Fruit fly (Drosophila melanogaster): ENCODE data around the gene CG12947.

CG12947 gene

DNA sequence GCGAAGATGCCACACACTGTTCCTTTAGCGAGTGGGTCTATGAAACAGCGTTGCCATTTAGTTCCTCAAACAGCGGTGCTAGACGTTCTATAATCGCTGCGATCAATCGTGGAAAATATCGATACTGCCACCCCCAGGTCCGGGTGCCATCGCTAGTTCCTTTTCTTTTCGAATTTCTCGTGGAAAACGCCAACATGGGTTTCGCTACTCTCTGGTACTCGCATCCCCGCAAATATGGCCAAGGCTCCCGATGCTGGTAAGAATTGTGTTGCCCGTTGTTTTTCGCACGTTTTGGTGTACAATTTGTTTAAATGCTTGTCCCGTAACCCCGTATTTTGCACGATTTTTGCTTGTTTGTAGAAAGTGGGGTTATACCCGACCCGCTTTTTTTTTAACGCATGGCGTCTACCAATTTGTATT is 1.9 kb upstream of the CG12947 start, which contains the start of gene RpS29:
RpS29 (plus strand) TSS at position 102 of the 420 bp plus-strand sequence.
- TF ChIP-seq Myc (optimal IDR thresholded peaks at IDR 0.05) (no peak), Sin3A (optimal IDR thresholded peaks at IDR 0.05) (no peak), h (optimal IDR thresholded peaks at IDR 0.05) (no peak)

dm6 chr3R:9783240-9783917 is 3.5 kb downstream of the CG12947 start:
- TF ChIP-seq h (optimal IDR thresholded peaks at IDR 0.05): no peak
- no peak for TF ChIP-seq Myc (optimal IDR thresholded peaks at IDR 0.05)
- no peak for TF ChIP-seq insv (optimal IDR thresholded peaks at IDR 0.05)
- TF ChIP-seq ttk (optimal IDR thresholded peaks at IDR 0.05): no peak
- no peak for TF ChIP-seq Sin3A (optimal IDR thresholded peaks at IDR 0.05)
- TF ChIP-seq psq (optimal IDR thresholded peaks at IDR 0.05): no peak

dm6 chr3R:9784341-9785062 is 4.6 kb downstream of the CG12947 start, which contains the start of the genes MtnA and CG8500:
MtnA (minus strand) TSS chr3R:9784370.
CG8500 (plus strand) TSS chr3R:9784653.
- TF ChIP-seq Myc (optimal IDR thresholded peaks at IDR 0.05) (no peak), psq (optimal IDR thresholded peaks at IDR 0.05) (no peak), ttk (optimal IDR thresholded peaks at IDR 0.05) (no peak), insv (optimal IDR thresholded peaks at IDR 0.05) (no peak), h (optimal IDR thresholded peaks at IDR 0.05) (no peak), Sin3A (optimal IDR thresholded peaks at IDR 0.05) (no peak)

DNA sequence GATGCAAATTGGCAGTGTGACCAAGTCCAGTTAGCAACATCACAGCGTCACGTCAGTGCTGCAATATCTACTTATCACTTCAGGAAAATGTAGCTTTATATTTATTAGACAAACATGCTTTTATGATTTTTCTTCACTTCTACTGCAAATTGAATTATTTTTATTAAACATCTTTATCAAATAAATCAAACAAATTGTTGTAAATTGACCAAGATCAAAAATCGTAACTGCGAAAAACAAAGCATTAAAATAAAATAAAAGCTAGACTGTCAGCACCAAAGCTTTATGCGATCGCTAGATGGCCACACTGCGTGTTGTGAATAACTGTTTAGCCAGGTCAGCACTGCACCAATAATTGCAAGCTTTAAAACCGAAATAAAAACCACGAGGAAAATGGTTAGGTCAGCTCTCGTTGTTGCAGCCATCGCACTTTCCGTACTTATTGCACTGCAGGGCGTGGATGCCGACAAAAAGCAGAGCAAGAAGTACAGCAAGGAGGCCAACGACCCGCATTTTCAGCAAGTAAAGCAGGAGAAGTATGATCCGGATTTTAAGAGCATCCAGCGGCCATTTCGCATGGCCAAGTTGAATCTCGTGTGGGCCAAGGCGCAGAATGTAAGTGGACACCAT is 11.4 kb downstream of the CG12947 start, which contains the start of the genes CG12945 and CG8507:
CG12945 (minus strand) TSS at position 45 of the 630 bp plus-strand sequence.
CG8507 (plus strand) TSS at position 307 of the 630 bp plus-strand sequence.
- TF ChIP-seq psq (optimal IDR thresholded peaks at IDR 0.05): no peak

dm6 chr3R:9793018-9793417 is 13.2 kb downstream of the CG12947 start, which contains the start of gene CG8516:
CG8516 (plus strand) TSS chr3R:9793295.
- TF ChIP-seq Sin3A (optimal IDR thresholded peaks at IDR 0.05) (no peak), h (optimal IDR thresholded peaks at IDR 0.05) (no peak)

DNA sequence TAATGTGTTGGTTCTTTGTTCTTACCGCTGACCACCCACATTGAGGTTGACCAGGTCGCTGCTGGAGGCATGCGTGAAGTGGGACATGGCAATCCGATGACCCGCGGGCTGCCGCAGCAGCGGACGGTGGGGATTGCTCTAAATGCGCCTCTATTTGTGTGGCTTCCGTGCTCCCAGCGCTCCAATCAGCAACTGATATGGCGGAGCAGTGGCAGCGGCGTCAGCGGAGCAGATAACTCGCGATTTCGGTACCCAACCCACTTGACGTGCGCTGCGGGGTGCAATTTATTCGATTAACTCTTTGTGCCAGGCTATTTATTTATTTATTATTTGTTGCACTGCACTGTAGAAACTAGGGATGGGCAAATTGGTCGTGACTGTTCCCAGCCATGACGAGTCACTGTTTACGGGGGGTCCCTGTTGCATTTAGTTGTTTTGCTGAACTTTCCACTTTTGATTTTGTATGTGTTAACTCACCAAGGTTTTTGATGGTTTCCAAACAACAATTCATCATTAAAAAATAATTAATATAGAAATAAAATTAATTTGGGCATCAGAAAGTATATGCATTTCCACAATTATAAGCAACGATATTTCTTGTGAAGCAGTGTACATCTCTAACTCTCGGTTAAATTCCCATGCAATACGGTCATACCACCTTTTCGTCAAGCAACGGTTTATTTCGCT is 20.9 kb downstream of the CG12947 start, which contains the start of the genes CG9467 and CG8526:
CG9467 (minus strand) TSS at position 383 of the 687 bp plus-strand sequence.
CG8526 (plus strand) TSS at position 637 of the 687 bp plus-strand sequence.
- TF ChIP-seq insv (optimal IDR thresholded peaks at IDR 0.05) (no peak), Sin3A (optimal IDR thresholded peaks at IDR 0.05) (no peak), ttk (optimal IDR thresholded peaks at IDR 0.05) (no peak), h (optimal IDR thresholded peaks at IDR 0.05) (no peak), Myc (optimal IDR thresholded peaks at IDR 0.05) (no peak), psq (optimal IDR thresholded peaks at IDR 0.05) (no peak)

dm6 chr3R:9808946-9809545 is 29.2 kb downstream of the CG12947 start, which contains the start of gene FBXO11:
FBXO11 (minus strand) TSS chr3R:9809368.
- TF ChIP-seq insv (optimal IDR thresholded peaks at IDR 0.05) (no peak), ttk (optimal IDR thresholded peaks at IDR 0.05) (no peak), Sin3A (optimal IDR thresholded peaks at IDR 0.05) (no peak), psq (optimal IDR thresholded peaks at IDR 0.05) (no peak), Myc (optimal IDR thresholded peaks at IDR 0.05) (no peak), h (optimal IDR thresholded peaks at IDR 0.05) (no peak)

dm6 chr3R:9812447-9812846 is 32.6 kb downstream of the CG12947 start, which contains the start of gene CG8534:
CG8534 (plus strand) TSS chr3R:9812747.
- TF ChIP-seq psq (optimal IDR thresholded peaks at IDR 0.05): no peak
- no peak for TF ChIP-seq Myc (optimal IDR thresholded peaks at IDR 0.05)
- no peak for TF ChIP-seq h (optimal IDR thresholded peaks at IDR 0.05)
- no peak for TF ChIP-seq Sin3A (optimal IDR thresholded peaks at IDR 0.05)
- no peak for TF ChIP-seq insv (optimal IDR thresholded peaks at IDR 0.05)
- no peak for TF ChIP-seq ttk (optimal IDR thresholded peaks at IDR 0.05)

DNA sequence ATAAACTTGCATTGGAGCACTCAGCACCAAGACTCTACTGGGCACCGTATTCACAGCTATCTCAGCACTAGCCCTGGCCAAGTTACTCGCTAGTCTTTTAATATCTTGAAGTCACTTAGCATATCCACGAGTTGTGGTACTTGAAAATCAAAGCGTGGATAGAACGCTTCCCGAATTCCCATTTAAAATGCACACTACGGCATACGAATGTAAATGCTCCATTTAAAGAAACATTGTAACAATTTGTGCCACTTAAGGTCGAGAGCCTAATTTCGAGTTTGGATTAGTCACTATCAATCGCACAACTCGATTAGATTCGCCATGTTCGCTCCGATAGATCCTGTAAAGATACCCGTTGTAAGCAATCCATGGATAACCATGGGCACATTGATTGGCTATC is 34.0 kb downstream of the CG12947 start, which contains the start of gene eloF:
eloF (plus strand) TSS at position 301 of the 400 bp plus-strand sequence.
- no peak for TF ChIP-seq insv (optimal IDR thresholded peaks at IDR 0.05)
- TF ChIP-seq Myc (optimal IDR thresholded peaks at IDR 0.05): no peak
- TF ChIP-seq psq (optimal IDR thresholded peaks at IDR 0.05): no peak
- no peak for TF ChIP-seq Sin3A (optimal IDR thresholded peaks at IDR 0.05)

DNA sequence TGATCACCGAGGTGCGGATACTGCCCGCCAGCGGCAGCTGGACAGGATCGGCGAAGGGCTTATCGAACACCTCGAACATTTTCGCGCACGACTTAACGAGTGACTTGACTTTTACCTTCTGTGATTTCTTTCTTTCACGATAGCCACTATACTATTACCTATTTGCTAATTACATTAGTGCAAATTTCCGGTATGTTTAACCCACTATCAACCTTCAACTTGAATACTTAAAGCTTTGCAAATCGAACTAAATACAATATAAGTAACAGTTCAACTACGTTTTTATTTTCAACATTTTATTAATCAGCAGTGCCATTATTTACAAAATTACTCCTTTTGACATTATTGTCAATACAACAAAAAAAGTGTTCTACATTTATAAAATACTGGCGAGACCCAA is 37.0 kb downstream of the CG12947 start, which contains the start of gene CG16904:
CG16904 (minus strand) TSS at position 101 of the 400 bp plus-strand sequence.
- TF ChIP-seq ttk (optimal IDR thresholded peaks at IDR 0.05): no peak
- no peak for TF ChIP-seq h (optimal IDR thresholded peaks at IDR 0.05)
- TF ChIP-seq psq (optimal IDR thresholded peaks at IDR 0.05): no peak
- TF ChIP-seq Myc (optimal IDR thresholded peaks at IDR 0.05): no peak
- TF ChIP-seq insv (optimal IDR thresholded peaks at IDR 0.05): no peak
- TF ChIP-seq Sin3A (optimal IDR thresholded peaks at IDR 0.05): no peak

dm6 chr3R:9818295-9818694 is 38.4 kb downstream of the CG12947 start, which contains the start of gene CG9459:
CG9459 (minus strand) TSS chr3R:9818395.
- TF ChIP-seq ttk (optimal IDR thresholded peaks at IDR 0.05) (no peak), h (optimal IDR thresholded peaks at IDR 0.05) (no peak), insv (optimal IDR thresholded peaks at IDR 0.05) (no peak), psq (optimal IDR thresholded peaks at IDR 0.05) (no peak), Myc (optimal IDR thresholded peaks at IDR 0.05) (no peak), Sin3A (optimal IDR thresholded peaks at IDR 0.05) (no peak)
